Worm (Caenorhabditis elegans) whole organism, early embryonic: Measurements from ENCODE around the gene npr-42.

ENCODE experiments used
- F13C5.2 ChIP-seq: sonication (generic microtip); optimal IDR thresholded peaks from 2 replicates; lab custom pipeline; 2017; ENCODE audit warnings: mild to moderate bottlenecking, missing genetic modification characterization, inconsistent platforms, missing compliant biosample characterization
- ama-1 ChIP-seq: fragments of 150-350 bp; optimal IDR thresholded peaks from 2 replicates; lab custom pipeline; 2014
- flt-1 ChIP-seq: fragments of 200-800 bp; sonication (Bioruptor generic); IDR thresholded peaks from 2 replicates; pipeline ENCODE4 v1.3.6; 2022; ENCODE audit warnings: missing genetic modification characterization, missing compliant biosample characterization
- tra-4 ChIP-seq: sonication (generic microtip); optimal IDR thresholded peaks from 2 replicates; lab custom pipeline; 2017; ENCODE audit warnings: missing genetic modification characterization, missing compliant biosample characterization

- TF ChIP-seq tra-4 = no peak
- TF ChIP-seq F13C5.2 (tag; lab: Kevin White, UChicago) = no peak
- TF ChIP-seq flt-1 = no peak
- TF ChIP-seq ama-1 (lab: Kevin White, UChicago) = no peak
These were observed 45.8 kb downstream of the npr-42 start, which contains the start of gene Y52E8A.1 for ce11 chrII:4321766-4322165.
